Worm (Caenorhabditis elegans) whole organism, L4 larva: ENCODE results near the gene srab-16.

Experiments used
- Y5F2A.4 ChIP-seq: fragments of 200-800 bp; sonication (Bioruptor generic); optimal IDR thresholded peaks from 2 replicates; lab custom pipeline; 2018; ENCODE audit warnings: mild to moderate bottlenecking, missing genetic modification characterization, missing compliant biosample characterization
- Y75B8A.6 ChIP-seq: fragments of 200-800 bp; sonication (Bioruptor generic); IDR thresholded peaks from 2 replicates; pipeline ENCODE4 v1.3.6; 2022; ENCODE audit warnings: missing genetic modification reagents, missing genetic modification characterization, missing compliant biosample characterization
- aha-1 ChIP-seq: fragments of 150-350 bp; peaks from one replicate; lab custom pipeline; 2014; ENCODE audit warnings: missing biosample characterization, missing genetic modification characterization
- lin-15B ChIP-seq: fragments of 150-350 bp; sonication (generic microtip); optimal IDR thresholded peaks from 3 replicates; lab custom pipeline; 2014; ENCODE audit warnings: missing biosample characterization, missing genetic modification characterization
- nhr-11 ChIP-seq: fragments of 150-350 bp; optimal IDR thresholded peaks from 2 replicates; lab custom pipeline; 2014; ENCODE audit warnings: missing biosample characterization, missing genetic modification characterization
- pha-4 ChIP-seq, 2 experiments: fragments of 150-350 bp in 1 of 2; fragments of 200-800 bp in 1 of 2; sonication (Bioruptor generic) in 1 of 2; IDR thresholded peaks in 1 of 2; optimal IDR thresholded peaks in 1 of 2; 2 replicates each; pipeline versions ENCODE4 v1.3.6 to Lab custom; 2014 to 2022; ENCODE audit warnings: missing genetic modification characterization in 2 of 2, missing genetic modification reagents in 2 of 2, missing biosample characterization in 1 of 2, missing compliant biosample characterization in 1 of 2
- unc-39 ChIP-seq: sonication (generic microtip); optimal IDR thresholded peaks from 2 replicates; lab custom pipeline; 2017; ENCODE audit warnings: missing biosample characterization, missing genetic modification characterization
- zag-1 ChIP-seq: fragments of 150-350 bp; optimal IDR thresholded peaks from 2 replicates; lab custom pipeline; 2014; ENCODE audit warnings: missing biosample characterization, missing genetic modification characterization

DNA sequence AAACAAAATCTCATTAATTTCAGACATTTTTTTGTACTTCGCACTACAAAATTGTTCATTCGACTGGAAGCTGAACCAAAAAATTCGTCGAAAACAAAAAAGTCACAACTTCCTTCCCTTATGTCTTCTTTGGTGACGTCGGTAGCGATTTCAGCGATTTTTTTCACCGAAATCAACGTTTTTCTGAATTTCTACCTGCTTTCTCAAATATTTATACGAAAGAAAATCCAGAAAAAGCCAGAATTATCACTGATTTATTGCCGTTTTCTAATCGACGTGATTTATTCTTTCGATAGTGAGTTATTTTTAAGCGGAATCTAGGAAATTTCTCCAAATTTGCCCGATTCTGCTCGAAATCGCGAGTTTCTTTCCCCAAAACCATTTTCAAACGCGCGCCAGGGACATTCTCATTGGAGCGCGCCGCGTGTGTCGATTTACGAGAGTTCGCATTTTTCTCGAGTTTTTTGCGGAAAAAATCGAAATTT is 7.6 kb upstream of the srab-16 start, which contains the start of gene srbc-58:
- TF ChIP-seq lin-15B (no peak), Y5F2A.4 (GFP tag; lab: Kevin White, UChicago) (no peak), Y75B8A.6 (GFP tag; lab: Robert Waterston, UW) (no peak), aha-1 (peak; percentile 68), zag-1 (tag; lab: Kevin White, UChicago) (no peak), nhr-11 (tag; lab: Kevin White, UChicago) (no peak), pha-4 (GFP tag; IDR thresholded peaks at IDR 0.05; lab: Robert Waterston, UW) (peak; percentile 11; the same call in 1 of the 2 replicates), pha-4 (tag; optimal IDR thresholded peaks at IDR 0.05; lab: Kevin White, UChicago) (no peak), unc-39 (tag; lab: Kevin White, UChicago) (no peak)
